Fruit fly (Drosophila melanogaster): ENCODE measurements around the gene st.

The st gene

DNA sequence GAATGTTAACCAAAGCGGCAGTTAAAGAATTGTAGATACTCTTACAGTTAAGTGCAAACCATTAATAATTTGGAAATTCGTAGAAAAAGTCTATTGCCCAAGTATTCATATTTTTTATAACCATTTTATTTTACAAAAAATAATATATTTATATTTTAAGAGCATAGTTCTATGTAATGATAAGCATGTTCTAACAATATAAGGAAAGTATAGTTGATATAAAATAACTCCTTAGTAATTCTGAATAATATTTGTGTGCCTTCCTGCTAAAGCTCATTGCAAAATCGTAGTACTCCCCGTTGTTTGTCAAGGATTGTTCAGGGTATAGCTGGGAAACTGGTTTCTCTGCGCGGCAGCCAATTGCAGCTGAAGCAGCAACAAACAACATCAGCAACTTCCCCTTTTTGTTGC is 20.7 kb upstream of the st start:
- TF ChIP-seq ovo (GFP tag; optimal IDR thresholded peaks at IDR 0.05) (no peak), bab1 (GFP tag; optimal IDR thresholded peaks at IDR 0.05) (no peak), Crg-1 (GFP tag; optimal IDR thresholded peaks at IDR 0.05) (no peak), Hr96 (GFP tag; optimal IDR thresholded peaks at IDR 0.05) (no peak), CG14711 (tag; optimal IDR thresholded peaks at IDR 0.05) (no peak), cnc (optimal IDR thresholded peaks at IDR 0.05) (no peak), CG7101 (tag; optimal IDR thresholded peaks at IDR 0.05) (no peak), CG5204 (GFP tag; optimal IDR thresholded peaks at IDR 0.05) (no peak), Mnt (GFP tag; optimal IDR thresholded peaks at IDR 0.05) (no peak), CG11617 (GFP tag; optimal IDR thresholded peaks at IDR 0.05) (no peak), tj (GFP tag; optimal IDR thresholded peaks at IDR 0.05) (no peak), CG1620 (GFP tag; optimal IDR thresholded peaks at IDR 0.05) (no peak), Clk (GFP tag; optimal IDR thresholded peaks at IDR 0.05) (no peak), CG12768 (GFP tag; optimal IDR thresholded peaks at IDR 0.05) (no peak)

dm6 chr3L:16477134-16477702 is 20.2 kb upstream of the st start:
- TF ChIP-seq bab1 (GFP tag; optimal IDR thresholded peaks at IDR 0.05) = no peak
- no peak for TF ChIP-seq CG11617 (GFP tag; optimal IDR thresholded peaks at IDR 0.05)
- TF ChIP-seq Clk (GFP tag; optimal IDR thresholded peaks at IDR 0.05) = no peak
- TF ChIP-seq cnc (optimal IDR thresholded peaks at IDR 0.05) = no peak
- TF ChIP-seq CG12768 (GFP tag; optimal IDR thresholded peaks at IDR 0.05) = no peak
- no peak for TF ChIP-seq cic (GFP tag; optimal IDR thresholded peaks at IDR 0.05)

dm6 chr3L:16477730-16478129 is 19.7 kb upstream of the st start:
- TF ChIP-seq CG11617 (GFP tag; optimal IDR thresholded peaks at IDR 0.05) (no peak), CG7101 (tag; optimal IDR thresholded peaks at IDR 0.05) (no peak), CG12768 (GFP tag; optimal IDR thresholded peaks at IDR 0.05) (no peak), CG1620 (GFP tag; optimal IDR thresholded peaks at IDR 0.05) (no peak)

DNA sequence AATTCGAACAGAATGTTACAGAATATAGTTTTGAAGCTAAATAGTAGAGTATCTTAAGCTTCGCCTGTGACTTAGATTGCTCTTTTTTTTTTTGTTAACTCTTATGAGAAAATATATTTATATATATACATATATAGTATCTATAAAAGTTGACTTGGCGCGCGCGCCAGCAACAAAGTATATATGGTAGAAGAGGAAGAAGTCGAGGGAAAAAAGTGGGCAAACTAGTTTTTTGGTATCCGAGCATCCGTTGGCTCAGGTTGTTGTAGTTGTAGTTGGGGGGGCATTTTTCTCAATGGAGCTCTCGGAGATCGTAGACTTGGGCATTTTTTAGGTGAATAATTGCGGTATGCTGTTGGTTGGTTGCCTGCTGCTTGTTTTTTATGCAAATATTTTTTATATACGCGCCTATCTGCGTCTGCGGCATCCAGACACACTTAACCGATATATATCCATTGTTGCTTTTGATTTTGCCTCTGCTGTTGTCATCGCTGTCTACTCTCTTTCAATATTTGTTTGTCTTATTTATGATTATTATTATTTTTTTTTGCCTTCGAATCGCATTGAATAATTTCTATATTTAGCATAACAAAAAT is 18.7 kb upstream of the st start:
- no peak for TF ChIP-seq pad (GFP tag; optimal IDR thresholded peaks at IDR 0.05)
- no peak for TF ChIP-seq CG11617 (GFP tag; optimal IDR thresholded peaks at IDR 0.05)
- TF ChIP-seq CG7045 (GFP tag; optimal IDR thresholded peaks at IDR 0.05) = no peak
- TF ChIP-seq Mnt (GFP tag; optimal IDR thresholded peaks at IDR 0.05) = no peak
- no peak for TF ChIP-seq bab1 (GFP tag; optimal IDR thresholded peaks at IDR 0.05)

DNA sequence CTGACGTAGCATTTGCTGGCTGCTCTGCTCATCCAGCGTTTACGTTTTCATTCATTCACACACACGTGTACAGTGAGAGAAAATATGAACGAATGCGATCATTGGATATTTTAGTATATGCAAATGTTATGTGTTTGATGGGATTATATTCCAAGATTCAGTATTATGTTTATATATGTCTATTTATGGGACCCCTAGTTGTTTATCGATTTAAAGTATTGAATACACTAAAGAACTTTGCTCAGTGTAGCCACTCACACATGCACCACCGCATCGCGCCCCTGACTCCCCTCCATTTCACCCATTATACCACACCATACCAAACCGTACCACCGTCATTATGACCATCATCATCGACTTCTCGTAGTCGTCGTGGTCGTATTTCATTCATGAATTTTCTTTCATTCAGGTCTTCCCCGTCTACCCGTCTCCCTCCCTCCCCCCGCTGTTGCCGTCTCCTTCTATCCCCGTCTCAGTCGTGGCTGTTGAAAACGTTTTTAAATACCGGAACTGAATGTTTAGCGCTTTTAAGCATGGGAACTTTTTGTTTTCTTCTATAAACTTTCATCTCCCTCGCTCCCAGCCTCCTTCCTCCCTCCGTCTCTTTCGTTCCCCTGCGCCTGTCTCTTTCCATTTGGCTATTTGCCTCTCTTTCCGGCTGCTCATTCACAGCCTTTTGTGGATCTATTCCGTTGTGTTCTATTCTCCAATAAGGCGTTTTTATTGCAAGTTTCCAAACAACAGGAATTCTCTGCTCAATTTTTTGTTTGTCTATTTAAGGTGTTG is 16.9 kb upstream of the st start:
- TF ChIP-seq CG7045 (GFP tag; optimal IDR thresholded peaks at IDR 0.05) = peak; percentile 18
- TF ChIP-seq ovo (GFP tag; optimal IDR thresholded peaks at IDR 0.05) = peak; percentile 1
- TF ChIP-seq bab1 (GFP tag; optimal IDR thresholded peaks at IDR 0.05) = peak; percentile 85
- TF ChIP-seq CG1620 (GFP tag; optimal IDR thresholded peaks at IDR 0.05) = peak; percentile 15
- peak; percentile 14 for TF ChIP-seq CG11617 (GFP tag; optimal IDR thresholded peaks at IDR 0.05)
- peak; percentile 75 for TF ChIP-seq CG14711 (tag; optimal IDR thresholded peaks at IDR 0.05)
- TF ChIP-seq cnc (optimal IDR thresholded peaks at IDR 0.05) = no peak
- no peak for TF ChIP-seq CG12768 (GFP tag; optimal IDR thresholded peaks at IDR 0.05)
- TF ChIP-seq cic (GFP tag; optimal IDR thresholded peaks at IDR 0.05) = peak; percentile 74
- peak; percentile 78 for TF ChIP-seq CG7101 (tag; optimal IDR thresholded peaks at IDR 0.05)
- TF ChIP-seq pad (GFP tag; optimal IDR thresholded peaks at IDR 0.05) = peak; percentile 51
- TF ChIP-seq kay (GFP tag; ENCODE audit: borderline replicate concordance) = no peak
- TF ChIP-seq Crg-1 (GFP tag; optimal IDR thresholded peaks at IDR 0.05) = peak; percentile 11
- peak; percentile 51 for TF ChIP-seq CG5204 (GFP tag; optimal IDR thresholded peaks at IDR 0.05)
- no peak for TF ChIP-seq toe (GFP tag; optimal IDR thresholded peaks at IDR 0.05)
- peak; percentile 87 for TF ChIP-seq tj (GFP tag; optimal IDR thresholded peaks at IDR 0.05)
- TF ChIP-seq Hr96 (GFP tag; optimal IDR thresholded peaks at IDR 0.05) = peak; percentile 50
- no peak for TF ChIP-seq Clk (GFP tag; optimal IDR thresholded peaks at IDR 0.05)
- TF ChIP-seq CG33017 (tag; optimal IDR thresholded peaks at IDR 0.05) = peak; percentile 18
- TF ChIP-seq Mnt (GFP tag; optimal IDR thresholded peaks at IDR 0.05) = no peak

- TF ChIP-seq Mnt (GFP tag; optimal IDR thresholded peaks at IDR 0.05) (no peak), CG11617 (GFP tag; optimal IDR thresholded peaks at IDR 0.05) (no peak), ovo (GFP tag; optimal IDR thresholded peaks at IDR 0.05) (no peak), CG14711 (tag; optimal IDR thresholded peaks at IDR 0.05) (no peak), CG7045 (GFP tag; optimal IDR thresholded peaks at IDR 0.05) (peak; percentile 25), CG1620 (GFP tag; optimal IDR thresholded peaks at IDR 0.05) (no peak), kay (GFP tag; ENCODE audit: borderline replicate concordance) (no peak), CG5204 (GFP tag; optimal IDR thresholded peaks at IDR 0.05) (peak; percentile 28)
These were observed 15.3 kb upstream of the st start for dm6 chr3L:16482167-16482566.

Data from whole organism, adult.